Fruit fly (Drosophila melanogaster) whole organism, prepupa: Measurements from ENCODE around the gene CG31251.
A peak's percentile ranks its signal among the peaks of the same experiment; 100 is the strongest.

Experiments
- Eip75B ChIP-seq: fragments of 200-800 bp; sonication (Bioruptor generic); optimal IDR thresholded peaks from 3 replicates; lab custom pipeline; 2016; ENCODE audit warnings: missing biosample characterization, missing genetic modification characterization
- Sox102F ChIP-seq: fragments of 200-800 bp; sonication (Bioruptor generic); optimal IDR thresholded peaks from 2 replicates; lab custom pipeline; 2016; ENCODE audit warnings: missing biosample characterization, mild to moderate bottlenecking, missing genetic modification characterization
- esn ChIP-seq: fragments of 200-800 bp; sonication (Bioruptor generic); optimal IDR thresholded peaks from 2 replicates; lab custom pipeline; 2016; ENCODE audit warnings: missing biosample characterization, mild to moderate bottlenecking, missing genetic modification characterization, moderate library complexity
- topi ChIP-seq: fragments of 200-800 bp; sonication (Bioruptor generic); optimal IDR thresholded peaks from 3 replicates; lab custom pipeline; 2016; ENCODE audit warnings: missing biosample characterization, missing genetic modification characterization

DNA sequence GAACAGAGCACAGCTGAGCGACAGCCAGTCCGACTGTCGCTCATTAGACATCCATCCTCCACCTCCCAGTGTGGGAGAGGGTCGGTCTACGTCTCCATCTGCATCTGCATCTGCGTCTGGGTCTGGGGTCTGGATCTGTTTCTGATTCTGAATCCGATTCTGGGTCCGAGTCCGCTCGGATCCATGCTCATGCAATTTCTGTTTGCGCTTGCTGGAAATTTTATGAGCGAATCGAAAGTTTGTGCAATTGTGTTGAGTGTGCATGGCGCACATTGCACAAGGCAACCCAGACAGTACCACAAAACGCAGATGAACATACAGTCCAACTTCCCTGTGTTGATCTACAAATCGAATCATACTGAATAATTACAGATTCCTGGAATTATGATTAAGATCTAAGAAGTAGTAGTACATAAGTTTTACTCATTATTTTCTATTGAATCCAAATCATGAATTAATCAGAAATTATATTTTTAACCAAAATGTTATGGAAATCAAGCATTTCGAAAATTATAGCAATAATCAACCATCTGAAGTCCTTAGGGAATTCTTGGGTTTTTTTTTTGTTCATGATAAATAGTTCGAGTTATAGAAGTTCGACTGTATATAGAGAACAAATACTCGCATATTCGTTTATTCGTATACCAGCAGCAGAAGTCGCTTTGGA, 18.4 kb upstream of the CG31251 start:
- TF ChIP-seq topi = peak; percentile 96
- TF ChIP-seq Sox102F (GFP tag; lab: Kevin White, UChicago) = peak; percentile 93
- TF ChIP-seq Eip75B = peak; percentile 97
- TF ChIP-seq esn (GFP tag; lab: Kevin White, UChicago) = peak; percentile 96
